Fruit fly (Drosophila melanogaster): ENCODE measurements around the gene Eig71Ea.

DNA sequence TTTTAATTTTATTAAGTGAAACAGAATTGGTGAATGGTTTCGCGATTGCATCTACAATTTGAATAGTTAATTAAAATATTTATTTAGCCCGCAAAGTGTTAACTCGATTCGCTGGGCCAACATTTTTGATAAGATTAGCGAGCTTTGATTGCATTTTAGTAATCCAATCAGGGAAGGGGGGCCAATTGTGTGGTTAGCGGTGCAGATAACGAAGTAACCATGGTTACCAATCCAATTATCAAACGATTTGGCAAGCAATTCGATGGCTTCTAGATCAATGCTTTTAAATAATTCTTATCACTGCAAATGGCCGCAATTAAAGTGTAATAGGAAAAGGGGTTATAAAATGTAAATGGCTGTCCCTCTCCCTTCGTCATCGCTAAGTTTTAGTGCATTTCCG is 42.9 kb upstream of the Eig71Ea start:
- TF ChIP-seq CG7045 (GFP tag; optimal IDR thresholded peaks at IDR 0.05) (no peak), bab1 (GFP tag; optimal IDR thresholded peaks at IDR 0.05) (no peak), CG33017 (tag; optimal IDR thresholded peaks at IDR 0.05) (no peak)

Data from whole organism, adult.